Worm (Caenorhabditis elegans) whole organism, L1 larva: ENCODE results near the gene pgm-3.
A peak's percentile ranks its signal among the peaks of the same experiment; 100 is the strongest.

Experiments used
- C04F5.9 ChIP-seq: sonication (generic microtip); optimal IDR thresholded peaks from 2 replicates; lab custom pipeline; 2016; ENCODE audit warnings: missing genetic modification characterization, missing compliant biosample characterization
- C16A3.4 ChIP-seq: fragments of 150-350 bp; optimal IDR thresholded peaks from 2 replicates; lab custom pipeline; 2014; ENCODE audit warnings: missing biosample characterization, missing genetic modification characterization
- F16B12.6 ChIP-seq: fragments of 150-350 bp; optimal IDR thresholded peaks from 2 replicates; lab custom pipeline; 2014; ENCODE audit warnings: missing biosample characterization, missing genetic modification characterization
- Y116A8C.19 ChIP-seq: sonication (generic microtip); optimal IDR thresholded peaks from 2 replicates; lab custom pipeline; 2016; ENCODE audit warnings: missing compliant biosample characterization, missing genetic modification characterization, borderline replicate concordance
- ama-1 ChIP-seq: fragments of 150-350 bp; optimal IDR thresholded peaks from 2 replicates; lab custom pipeline; 2014
- ceh-63 ChIP-seq: fragments of 200-800 bp; sonication (Bioruptor generic); optimal IDR thresholded peaks from 2 replicates; lab custom pipeline; 2018; ENCODE audit warnings: mild to moderate bottlenecking, missing genetic modification characterization, missing compliant biosample characterization
- ceh-8 ChIP-seq: fragments of 200-800 bp; sonication (Bioruptor generic); optimal IDR thresholded peaks from 2 replicates; lab custom pipeline; 2018; ENCODE audit warnings: mild to moderate bottlenecking, missing genetic modification characterization, moderate library complexity, missing compliant biosample characterization
- ceh-82 ChIP-seq, 3 experiments: fragments of 150-350 bp in 1 of 3; sonication (generic microtip) in 2 of 3; optimal IDR thresholded peaks; 2 replicates each; lab custom pipeline; 2014 to 2017; ENCODE audit warnings: missing biosample characterization in 3 of 3, missing genetic modification characterization in 3 of 3
- ceh-88 ChIP-seq: fragments of 200-800 bp; sonication (Bioruptor generic); IDR thresholded peaks from 2 replicates; pipeline ENCODE4 v1.3.6; 2022; ENCODE audit warnings: missing genetic modification characterization, missing compliant biosample characterization
- ces-1 ChIP-seq: fragments of 150-350 bp; optimal IDR thresholded peaks from 2 replicates; lab custom pipeline; 2014; ENCODE audit warnings: missing biosample characterization, missing genetic modification reagents, missing genetic modification characterization
- dsc-1 ChIP-seq: sonication (generic microtip); optimal IDR thresholded peaks from 2 replicates; lab custom pipeline; 2016; ENCODE audit warnings: mild to moderate bottlenecking, missing genetic modification characterization, missing compliant biosample characterization
- efl-3 ChIP-seq: fragments of 200-800 bp; sonication (Bioruptor generic); optimal IDR thresholded peaks from 2 replicates; lab custom pipeline; 2018; ENCODE audit warnings: mild to moderate bottlenecking, missing genetic modification characterization, missing compliant biosample characterization
- egl-27 ChIP-seq, 2 experiments: fragments of 150-350 bp in 1 of 2; sonication (generic microtip); optimal IDR thresholded peaks; 3 replicates each; lab custom pipeline; 2017 to 2018; ENCODE audit warnings: missing biosample characterization in 2 of 2, missing genetic modification characterization in 2 of 2, missing genetic modification reagents in 2 of 2
- elt-2 ChIP-seq: sonication (generic microtip); optimal IDR thresholded peaks from 2 replicates; lab custom pipeline; 2016; ENCODE audit warnings: missing genetic modification characterization, mild to moderate bottlenecking, inconsistent platforms, missing compliant biosample characterization, missing genetic modification reagents
- elt-3 ChIP-seq, 6 experiments: fragments of 150-350 bp in 1 of 6; sonication (generic microtip); optimal IDR thresholded peaks; 2 replicates each; lab custom pipeline; 2017 to 2018; ENCODE audit warnings: missing biosample characterization in 6 of 6, missing genetic modification characterization in 6 of 6, inconsistent platforms in 1 of 6
- fkh-10 ChIP-seq: sonication (generic microtip); optimal IDR thresholded peaks from 2 replicates; lab custom pipeline; 2017; ENCODE audit warnings: missing biosample characterization, missing genetic modification reagents, missing genetic modification characterization
- grh-1 ChIP-seq: fragments of 200-800 bp; sonication (Bioruptor generic); IDR thresholded peaks from 2 replicates; pipeline ENCODE4 v1.3.6; 2022; ENCODE audit warnings: missing genetic modification reagents, missing genetic modification characterization, missing compliant biosample characterization
- hlh-17 ChIP-seq: fragments of 200-800 bp; sonication (Bioruptor generic); optimal IDR thresholded peaks from 2 replicates; lab custom pipeline; 2018; ENCODE audit warnings: missing genetic modification characterization, mild to moderate bottlenecking, missing compliant biosample characterization, moderate library complexity, borderline replicate concordance
- hlh-4 ChIP-seq: sonication (generic microtip); optimal IDR thresholded peaks from 2 replicates; lab custom pipeline; 2016; ENCODE audit warnings: mild to moderate bottlenecking, missing genetic modification characterization, missing compliant biosample characterization
- jun-1 ChIP-seq: fragments of 150-350 bp; optimal IDR thresholded peaks from 2 replicates; lab custom pipeline; 2014; ENCODE audit warnings: missing biosample characterization, missing genetic modification reagents, missing genetic modification characterization
- lin-15B ChIP-seq: fragments of 150-350 bp; sonication (generic microtip); optimal IDR thresholded peaks from 3 replicates; lab custom pipeline; 2014; ENCODE audit warnings: missing biosample characterization, missing genetic modification characterization
- lin-35 ChIP-seq, 2 experiments: fragments of 150-350 bp; optimal IDR thresholded peaks; 2 replicates each; lab custom pipeline; 2014; ENCODE audit warnings: missing biosample characterization in 2 of 2, missing genetic modification characterization in 2 of 2, missing genetic modification reagents in 2 of 2
- mdl-1 ChIP-seq, 2 experiments: fragments of 150-350 bp; optimal IDR thresholded peaks; 2 replicates each; lab custom pipeline; 2014 to 2017; ENCODE audit warnings: missing biosample characterization in 2 of 2, missing genetic modification characterization in 2 of 2, inconsistent platforms in 1 of 2
- mef-2 ChIP-seq: fragments of 150-350 bp; optimal IDR thresholded peaks from 2 replicates; lab custom pipeline; 2014; ENCODE audit warnings: missing biosample characterization, missing genetic modification characterization
- nhr-237 ChIP-seq: fragments of 150-350 bp; optimal IDR thresholded peaks from 2 replicates; lab custom pipeline; 2014; ENCODE audit warnings: missing biosample characterization, missing genetic modification characterization
- nhr-28 ChIP-seq: fragments of 150-350 bp; optimal IDR thresholded peaks from 2 replicates; lab custom pipeline; 2014; ENCODE audit warnings: missing biosample characterization, missing genetic modification characterization
- nhr-71 ChIP-seq: sonication (generic microtip); optimal IDR thresholded peaks from 2 replicates; lab custom pipeline; 2016; ENCODE audit warnings: mild to moderate bottlenecking, missing genetic modification characterization, moderate library complexity, missing compliant biosample characterization
- nhr-84 ChIP-seq: sonication (generic microtip); optimal IDR thresholded peaks from 2 replicates; lab custom pipeline; 2017; ENCODE audit warnings: missing biosample characterization, missing genetic modification characterization
- nhr-90 ChIP-seq: sonication (generic microtip); optimal IDR thresholded peaks from 2 replicates; lab custom pipeline; 2016; ENCODE audit warnings: mild to moderate bottlenecking, missing genetic modification characterization, missing compliant biosample characterization; ENCODE audit not compliant: poor library complexity
- rnt-1 ChIP-seq: sonication (generic microtip); optimal IDR thresholded peaks from 2 replicates; lab custom pipeline; 2016; ENCODE audit warnings: mild to moderate bottlenecking, missing genetic modification characterization, moderate library complexity, missing compliant biosample characterization
- skn-1 ChIP-seq: fragments of 150-350 bp; optimal IDR thresholded peaks from 2 replicates; lab custom pipeline; 2014; ENCODE audit warnings: missing biosample characterization, missing genetic modification characterization
- snpc-4 ChIP-seq: fragments of 150-350 bp; optimal IDR thresholded peaks from 2 replicates; lab custom pipeline; 2014; ENCODE audit warnings: missing biosample characterization, missing genetic modification characterization
- snu-23 ChIP-seq: sonication (generic microtip); optimal IDR thresholded peaks from 2 replicates; lab custom pipeline; 2016; ENCODE audit warnings: missing genetic modification characterization, missing compliant biosample characterization
- sox-4 ChIP-seq: sonication (generic microtip); optimal IDR thresholded peaks from 2 replicates; lab custom pipeline; 2016; ENCODE audit warnings: missing genetic modification characterization, missing compliant biosample characterization
- sup-37 ChIP-seq: fragments of 200-800 bp; sonication (Bioruptor generic); optimal IDR thresholded peaks from 2 replicates; lab custom pipeline; 2018; ENCODE audit warnings: mild to moderate bottlenecking, missing genetic modification characterization, missing compliant biosample characterization
- tbx-2 ChIP-seq: sonication (generic microtip); optimal IDR thresholded peaks from 2 replicates; lab custom pipeline; 2016; ENCODE audit warnings: missing genetic modification characterization, missing compliant biosample characterization
- tlp-1 ChIP-seq: fragments of 150-350 bp; optimal IDR thresholded peaks from 2 replicates; lab custom pipeline; 2014; ENCODE audit warnings: missing biosample characterization, missing genetic modification characterization
- unc-130 ChIP-seq: fragments of 150-350 bp; optimal IDR thresholded peaks from 2 replicates; lab custom pipeline; 2017; ENCODE audit warnings: missing biosample characterization, missing genetic modification characterization, inconsistent platforms
- unc-62 ChIP-seq: fragments of 150-350 bp; optimal IDR thresholded peaks from 2 replicates; lab custom pipeline; 2014; ENCODE audit warnings: missing biosample characterization, missing genetic modification reagents, missing genetic modification characterization
- unc-86 ChIP-seq: sonication (generic microtip); optimal IDR thresholded peaks from 2 replicates; lab custom pipeline; 2016; ENCODE audit warnings: missing genetic modification characterization, missing compliant biosample characterization
- unc-98 ChIP-seq: fragments of 200-800 bp; sonication (Bioruptor generic); IDR thresholded peaks from 2 replicates; pipeline ENCODE4 v1.3.6; 2022; ENCODE audit warnings: missing genetic modification characterization, missing compliant biosample characterization
- vab-15 ChIP-seq: sonication (generic microtip); optimal IDR thresholded peaks from 2 replicates; lab custom pipeline; 2017; ENCODE audit warnings: missing genotype, mild to moderate bottlenecking, missing genetic modification characterization, missing compliant biosample characterization
- ztf-11 ChIP-seq, 2 experiments: sonication (generic microtip); optimal IDR thresholded peaks; 2 replicates each; lab custom pipeline; 2016 to 2017; ENCODE audit warnings: missing genetic modification characterization in 2 of 2, missing biosample characterization in 1 of 2, missing compliant biosample characterization in 1 of 2
- ztf-4 ChIP-seq: fragments of 150-350 bp; optimal IDR thresholded peaks from 2 replicates; lab custom pipeline; 2014; ENCODE audit warnings: missing biosample characterization, missing genetic modification characterization

The pgm-3 gene

ce11 chrIV:8739926-8740325 is 14.4 kb downstream of the pgm-3 start, which contains the start of gene mrps-33:
Gene mrps-33, minus strand, starts transcription at chrIV:8740026.
- TF ChIP-seq nhr-237 (no peak), egl-27 (tag; optimal IDR thresholded peaks at IDR 0.05; lab: Kevin White, UChicago) (no peak), unc-130 (tag; lab: Kevin White, UChicago) (no peak), unc-62 (GFP tag; lab: Kevin White, UChicago) (no peak), ces-1 (GFP tag; lab: Kevin White, UChicago) (no peak), lin-35 (GFP tag; optimal IDR thresholded peaks at IDR 0.05; lab: Kevin White, UChicago) (no peak), C04F5.9 (tag; lab: Kevin White, UChicago) (no peak), nhr-28 (tag; lab: Kevin White, UChicago) (no peak), C16A3.4 (tag; lab: Kevin White, UChicago) (no peak), jun-1 (no peak), rnt-1 (tag; lab: Kevin White, UChicago) (no peak), Y116A8C.19 (tag; lab: Kevin White, UChicago) (no peak), nhr-90 (tag; lab: Kevin White, UChicago) (no peak)

- TF ChIP-seq ceh-63 (GFP tag; lab: Kevin White, UChicago), result no peak
These were observed 15.5 kb downstream of the pgm-3 start, which contains the start of gene F21D5.6 for ce11 chrIV:8740952-8741438. Gene F21D5.6, minus strand, starts transcription at chrIV:8741388.

- TF ChIP-seq nhr-237 (no peak), snpc-4 (tag; lab: Kevin White, UChicago) (peak; percentile 45), nhr-28 (tag; lab: Kevin White, UChicago) (no peak), nhr-71 (tag; lab: Kevin White, UChicago) (peak; percentile 89), sox-4 (tag; lab: Kevin White, UChicago) (peak; percentile 23), vab-15 (tag; lab: Kevin White, UChicago) (no peak), C16A3.4 (tag; lab: Kevin White, UChicago) (peak; percentile 67), unc-130 (tag; lab: Kevin White, UChicago) (peak; percentile 60), unc-86 (tag; lab: Kevin White, UChicago) (peak; percentile 67), ztf-11 (tag; optimal IDR thresholded peaks at IDR 0.05; lab: Kevin White, UChicago) (peak in 1 of 2 experiments; percentile 25), efl-3 (GFP tag; lab: Kevin White, UChicago) (no peak), ztf-4 (tag; lab: Kevin White, UChicago) (peak; percentile 33), ceh-8 (GFP tag; lab: Kevin White, UChicago) (no peak), mdl-1 (tag; optimal IDR thresholded peaks at IDR 0.05; lab: Kevin White, UChicago) (peak in 1 of 2 experiments; percentile 79), hlh-4 (tag; lab: Kevin White, UChicago) (no peak), grh-1 (GFP tag; lab: Robert Waterston, UW) (peak; percentile 61), tlp-1 (tag; lab: Kevin White, UChicago) (no peak), unc-62 (GFP tag; lab: Kevin White, UChicago) (no peak), ceh-82 (tag; optimal IDR thresholded peaks at IDR 0.05; lab: Kevin White, UChicago) (peak; percentile 70 to 79 (median 73)), Y116A8C.19 (tag; lab: Kevin White, UChicago) (no peak), egl-27 (tag; optimal IDR thresholded peaks at IDR 0.05; lab: Kevin White, UChicago) (no peak), hlh-17 (GFP tag; lab: Kevin White, UChicago) (no peak), fkh-10 (GFP tag; lab: Kevin White, UChicago) (no peak), nhr-84 (no peak), mef-2 (tag; lab: Kevin White, UChicago) (no peak), elt-2 (tag; lab: Kevin White, UChicago) (peak; percentile 81), ceh-88 (GFP tag; lab: Robert Waterston, UW) (peak; percentile 36; the same call in 1 of the 2 replicates), lin-15B (tag; lab: Kevin White, UChicago) (peak; percentile 65), C04F5.9 (tag; lab: Kevin White, UChicago) (peak; percentile 62), ama-1 (lab: Kevin White, UChicago) (no peak), rnt-1 (tag; lab: Kevin White, UChicago) (peak; percentile 87), F16B12.6 (tag; lab: Kevin White, UChicago) (peak; percentile 51), sup-37 (GFP tag; lab: Kevin White, UChicago) (no peak), snu-23 (GFP tag; lab: Kevin White, UChicago) (peak; percentile 87), elt-3 (tag; optimal IDR thresholded peaks at IDR 0.05; lab: Kevin White, UChicago) (peak in 2 of 6 experiments; percentile 66 to 77), unc-98 (GFP tag; lab: Robert Waterston, UW) (no peak), nhr-90 (tag; lab: Kevin White, UChicago) (peak; percentile 86), tbx-2 (tag; lab: Kevin White, UChicago) (peak; percentile 83), lin-35 (GFP tag; optimal IDR thresholded peaks at IDR 0.05; lab: Kevin White, UChicago) (peak; percentile 85 to 91), skn-1 (peak; percentile 82), dsc-1 (tag; lab: Kevin White, UChicago) (peak; percentile 80)
These were observed 18.3 kb downstream of the pgm-3 start, which contains the start of gene F21D5.7 for ce11 chrIV:8743654-8744332. Gene F21D5.7, minus strand, starts transcription at chrIV:8743704.
